Fruit fly (Drosophila melanogaster): Measurements from ENCODE around the gene CG42346.

- TF ChIP-seq Sin3A (optimal IDR thresholded peaks at IDR 0.05) = no peak
- TF ChIP-seq psq (optimal IDR thresholded peaks at IDR 0.05) = no peak
- TF ChIP-seq ttk (optimal IDR thresholded peaks at IDR 0.05) = no peak
- no peak for TF ChIP-seq h (optimal IDR thresholded peaks at IDR 0.05)
- TF ChIP-seq Myc (optimal IDR thresholded peaks at IDR 0.05) = no peak
- no peak for TF ChIP-seq insv (optimal IDR thresholded peaks at IDR 0.05)
These were observed 5.1 kb downstream of the CG42346 start for dm6 chrX:22837338-22837737.
